Fruit fly (Drosophila melanogaster) whole organism, embryonic: ENCODE results near the gene Cht2.

Experiments
- Ada2b ChIP-seq: fragments of 200-800 bp; sonication (Bioruptor generic); IDR thresholded peaks from 2 replicates; pipeline ENCODE4 v1.3.6; 2022; ENCODE audit warnings: missing biosample characterization, missing genetic modification characterization
- C15 ChIP-seq: fragments of 200-800 bp; sonication (Bioruptor generic); IDR thresholded peaks from 3 replicates; pipeline ENCODE4 v1.3.6; 2022; ENCODE audit warnings: missing biosample characterization, missing genetic modification characterization
- CG10462 ChIP-seq: fragments of 200-800 bp; sonication (Bioruptor generic); optimal IDR thresholded peaks from 2 replicates; lab custom pipeline; 2016; ENCODE audit warnings: missing biosample characterization, missing genetic modification characterization
- CG11398 ChIP-seq: fragments of 200-800 bp; sonication (Bioruptor generic); optimal IDR thresholded peaks from 2 replicates; lab custom pipeline; 2016; ENCODE audit warnings: missing biosample characterization, missing genetic modification characterization
- CG12659 ChIP-seq: fragments of 200-800 bp; sonication (Bioruptor generic); optimal IDR thresholded peaks from 3 replicates; lab custom pipeline; 2017; ENCODE audit warnings: mild to moderate bottlenecking, missing biosample characterization, missing genetic modification reagents, missing genetic modification characterization
- CG12942 ChIP-seq: fragments of 200-800 bp; sonication (Bioruptor generic); optimal IDR thresholded peaks from 3 replicates; lab custom pipeline; 2016; ENCODE audit warnings: missing biosample characterization, missing genetic modification characterization
- CG16813 ChIP-seq: fragments of 200-800 bp; sonication (Bioruptor generic); IDR thresholded peaks from 3 replicates; pipeline ENCODE4 v1.3.6; 2022; ENCODE audit warnings: missing biosample characterization, missing genetic modification characterization; ENCODE audit not compliant: partially characterized antibody
- CG2678 ChIP-seq: fragments of 200-800 bp; sonication (Bioruptor generic); optimal IDR thresholded peaks from 3 replicates; lab custom pipeline; 2019; ENCODE audit warnings: missing biosample characterization, mild to moderate bottlenecking, missing genetic modification characterization, moderate library complexity
- CG2875 ChIP-seq: fragments of 200-800 bp; sonication (Bioruptor generic); optimal IDR thresholded peaks from 2 replicates; lab custom pipeline; 2017; ENCODE audit warnings: missing biosample characterization, mild to moderate bottlenecking, missing genetic modification characterization, missing genetic modification reagents
- CG34422 ChIP-seq: fragments of 200-800 bp; sonication (Bioruptor generic); IDR thresholded peaks from 3 replicates; pipeline ENCODE4 v1.3.6; 2022; ENCODE audit warnings: missing biosample characterization, missing genetic modification characterization
- CG3995 ChIP-seq: fragments of 200-800 bp; sonication (Bioruptor generic); optimal IDR thresholded peaks from 3 replicates; lab custom pipeline; 2016; ENCODE audit warnings: missing biosample characterization, missing genetic modification characterization
- CG4328 ChIP-seq: fragments of 200-800 bp; sonication (Bioruptor generic); optimal IDR thresholded peaks from 3 replicates; lab custom pipeline; 2017; ENCODE audit warnings: missing biosample characterization, missing genetic modification reagents, missing genetic modification characterization
- CG6654 ChIP-seq: fragments of 200-800 bp; sonication (Bioruptor generic); optimal IDR thresholded peaks from 2 replicates; lab custom pipeline; 2017; ENCODE audit warnings: missing biosample characterization, mild to moderate bottlenecking, missing genetic modification characterization
- CG8478 ChIP-seq: fragments of >200 bp; optimal IDR thresholded peaks from 2 replicates; lab custom pipeline; 2018
- CrebB ChIP-seq: fragments of 200-800 bp; sonication (Bioruptor generic); optimal IDR thresholded peaks from 3 replicates; lab custom pipeline; 2018; ENCODE audit warnings: missing biosample characterization, mild to moderate bottlenecking, missing genetic modification characterization
- Drgx ChIP-seq: fragments of 200-800 bp; sonication (Bioruptor generic); IDR thresholded peaks from 2 replicates; pipeline ENCODE4 v1.3.6; 2022; ENCODE audit warnings: missing biosample characterization, missing genetic modification characterization
- Ets97D ChIP-seq: fragments of 200-800 bp; sonication (Bioruptor generic); optimal IDR thresholded peaks from 3 replicates; lab custom pipeline; 2016; ENCODE audit warnings: missing biosample characterization, missing genetic modification characterization
- Fer3 ChIP-seq: fragments of 200-800 bp; sonication (Bioruptor generic); optimal IDR thresholded peaks from 2 replicates; lab custom pipeline; 2018; ENCODE audit warnings: missing biosample characterization, mild to moderate bottlenecking, missing genetic modification characterization, moderate library complexity
- H15 ChIP-seq: fragments of 200-800 bp; sonication (Bioruptor generic); IDR thresholded peaks from 3 replicates; pipeline ENCODE4 v1.3.6; 2022; ENCODE audit warnings: missing biosample characterization, missing genetic modification characterization
- HHEX ChIP-seq: fragments of 200-800 bp; sonication (Bioruptor generic); optimal IDR thresholded peaks from 3 replicates; lab custom pipeline; 2017; ENCODE audit warnings: missing biosample characterization, mild to moderate bottlenecking, missing genetic modification characterization, missing genetic modification reagents
- HmgZ ChIP-seq: fragments of 200-800 bp; sonication (Bioruptor generic); optimal IDR thresholded peaks from 2 replicates; lab custom pipeline; 2018; ENCODE audit warnings: missing biosample characterization, mild to moderate bottlenecking, missing genetic modification characterization
- Hr39 ChIP-seq: fragments of >200 bp; optimal IDR thresholded peaks from 2 replicates; lab custom pipeline; 2017
- Mrtf ChIP-seq: fragments of 200-800 bp; sonication (Bioruptor generic); IDR thresholded peaks from 3 replicates; pipeline ENCODE4 v1.3.6; 2022; ENCODE audit warnings: missing biosample characterization, missing genetic modification characterization
- NK7.1 ChIP-seq: fragments of 200-800 bp; sonication (Bioruptor generic); optimal IDR thresholded peaks from 3 replicates; lab custom pipeline; 2016; ENCODE audit warnings: missing biosample characterization, missing genetic modification characterization
- Nf-YA ChIP-seq: fragments of 200-800 bp; sonication (Bioruptor generic); IDR thresholded peaks from 2 replicates; pipeline ENCODE4 v1.3.6; 2022; ENCODE audit warnings: missing biosample characterization, missing genetic modification characterization
- Ravus ChIP-seq: fragments of 200-800 bp; sonication (Bioruptor generic); IDR thresholded peaks from 2 replicates; pipeline ENCODE4 v1.3.6; 2022; ENCODE audit warnings: missing biosample characterization, missing genetic modification characterization
- Scr ChIP-seq: fragments of 200-800 bp; sonication (Bioruptor generic); IDR thresholded peaks from 2 replicates; pipeline ENCODE4 v1.3.6; 2022; ENCODE audit warnings: missing biosample characterization, missing genetic modification characterization; ENCODE audit not compliant: partially characterized antibody
- Sin3A ChIP-seq: fragments of >200 bp; optimal IDR thresholded peaks from 2 replicates; lab custom pipeline; 2018
- Sry-δ ChIP-seq: fragments of 200-800 bp; sonication (Bioruptor generic); optimal IDR thresholded peaks from 2 replicates; lab custom pipeline; 2016; ENCODE audit warnings: missing biosample characterization, missing genetic modification characterization
- Usf ChIP-seq: fragments of 200-800 bp; sonication (Bioruptor generic); optimal IDR thresholded peaks from 2 replicates; lab custom pipeline; 2017; ENCODE audit warnings: missing genotype, missing biosample characterization, missing genetic modification characterization
- Xrp1 ChIP-seq: fragments of 200-800 bp; sonication (Bioruptor generic); IDR thresholded peaks from 2 replicates; pipeline ENCODE4 v1.3.6; 2022; ENCODE audit warnings: missing biosample characterization, missing genetic modification characterization
- aop ChIP-seq: fragments of 200-800 bp; sonication (Bioruptor generic); IDR thresholded peaks from 2 replicates; pipeline ENCODE4 v1.3.6; 2022; ENCODE audit warnings: missing biosample characterization, missing genetic modification characterization
- ash1 ChIP-seq: fragments of 200-800 bp; sonication (Bioruptor generic); optimal IDR thresholded peaks from 2 replicates; lab custom pipeline; 2018; ENCODE audit warnings: missing biosample characterization, mild to moderate bottlenecking, missing genetic modification characterization
- az2 ChIP-seq: fragments of 200-800 bp; sonication (Bioruptor generic); optimal IDR thresholded peaks from 3 replicates; lab custom pipeline; 2016; ENCODE audit warnings: missing biosample characterization, missing genetic modification characterization
- cas ChIP-seq: fragments of 200-800 bp; sonication (Bioruptor generic); IDR thresholded peaks from 2 replicates; pipeline ENCODE4 v1.3.6; 2022; ENCODE audit warnings: missing biosample characterization, missing genetic modification characterization
- crol ChIP-seq: fragments of 200-800 bp; sonication (Bioruptor generic); IDR thresholded peaks from 2 replicates; pipeline ENCODE4 v1.3.6; 2022; ENCODE audit warnings: missing biosample characterization, missing genetic modification characterization
- dm ChIP-seq: fragments of 200-800 bp; sonication (Bioruptor generic); optimal IDR thresholded peaks from 3 replicates; lab custom pipeline; 2016; ENCODE audit warnings: missing biosample characterization, missing genetic modification characterization
- ems ChIP-seq: fragments of 200-800 bp; sonication (Bioruptor generic); optimal IDR thresholded peaks from 3 replicates; lab custom pipeline; 2016; ENCODE audit warnings: missing biosample characterization, missing genetic modification characterization
- exex ChIP-seq: fragments of 200-800 bp; sonication (Bioruptor generic); optimal IDR thresholded peaks from 4 replicates; lab custom pipeline; 2018; ENCODE audit warnings: missing biosample characterization, mild to moderate bottlenecking, missing genetic modification characterization, moderate library complexity
- gce ChIP-seq: fragments of 200-800 bp; sonication (Bioruptor generic); IDR thresholded peaks from 3 replicates; pipeline ENCODE4 v1.3.6; 2022; ENCODE audit warnings: missing biosample characterization, missing genetic modification characterization
- gcm ChIP-seq: fragments of 200-800 bp; sonication (Bioruptor generic); optimal IDR thresholded peaks from 2 replicates; lab custom pipeline; 2019; ENCODE audit warnings: missing biosample characterization, mild to moderate bottlenecking, missing genetic modification characterization, moderate library complexity
- gcm2 ChIP-seq: fragments of 200-800 bp; sonication (Bioruptor generic); optimal IDR thresholded peaks from 2 replicates; lab custom pipeline; 2016; ENCODE audit warnings: missing biosample characterization, missing genetic modification characterization
- gro ChIP-seq: fragments of 200-800 bp; sonication (Bioruptor generic); optimal IDR thresholded peaks from 2 replicates; lab custom pipeline; 2016; ENCODE audit warnings: missing biosample characterization, missing genetic modification characterization
- gt ChIP-seq: fragments of 200-800 bp; sonication (Bioruptor generic); IDR thresholded peaks from 2 replicates; pipeline ENCODE4 v1.3.6; 2022; ENCODE audit warnings: missing biosample characterization, missing genetic modification characterization
- ham ChIP-seq: fragments of 200-800 bp; sonication (Bioruptor generic); IDR thresholded peaks from 2 replicates; pipeline ENCODE4 v1.3.6; 2022; ENCODE audit warnings: missing biosample characterization, missing genetic modification characterization
- hbn ChIP-seq: fragments of 200-800 bp; sonication (Bioruptor generic); IDR thresholded peaks from 2 replicates; pipeline ENCODE4 v1.3.6; 2022; ENCODE audit warnings: missing biosample characterization, missing genetic modification characterization; ENCODE audit not compliant: partially characterized antibody
- inv ChIP-seq: fragments of 200-800 bp; sonication (Bioruptor generic); IDR thresholded peaks from 2 replicates; pipeline ENCODE4 v1.3.6; 2022; ENCODE audit warnings: missing biosample characterization, missing genetic modification characterization; ENCODE audit not compliant: partially characterized antibody
- lbe ChIP-seq: fragments of 200-800 bp; sonication (Bioruptor generic); optimal IDR thresholded peaks from 2 replicates; lab custom pipeline; 2016; ENCODE audit warnings: missing biosample characterization, mild to moderate bottlenecking, missing genetic modification characterization
- lola ChIP-seq, 3 experiments: fragments of >200 bp in 2 of 3; fragments of 200-800 bp in 1 of 3; sonication (Bioruptor generic) in 1 of 3; optimal IDR thresholded peaks; 2 replicates each; lab custom pipeline; 2017 to 2019; ENCODE audit warnings: missing biosample characterization in 3 of 3, missing genetic modification characterization in 3 of 3, mild to moderate bottlenecking in 1 of 3, moderate library complexity in 1 of 3
- onecut ChIP-seq: fragments of 200-800 bp; sonication (Bioruptor generic); IDR thresholded peaks from 2 replicates; pipeline ENCODE4 v1.3.6; 2022; ENCODE audit warnings: missing biosample characterization, missing genetic modification characterization
- run ChIP-seq: fragments of 200-800 bp; sonication (Bioruptor generic); optimal IDR thresholded peaks from 3 replicates; lab custom pipeline; 2018; ENCODE audit warnings: missing biosample characterization, mild to moderate bottlenecking, missing genetic modification characterization
- stwl ChIP-seq: fragments of 200-800 bp; sonication (Bioruptor generic); optimal IDR thresholded peaks from 3 replicates; lab custom pipeline; 2018; ENCODE audit warnings: missing biosample characterization, mild to moderate bottlenecking, missing genetic modification characterization, moderate library complexity
- wdn ChIP-seq: fragments of 200-800 bp; sonication (Bioruptor generic); IDR thresholded peaks from 2 replicates; pipeline ENCODE4 v1.3.6; 2022; ENCODE audit warnings: missing biosample characterization, missing genetic modification characterization
- zfh1 ChIP-seq: fragments of 200-800 bp; sonication (Bioruptor generic); IDR thresholded peaks from 3 replicates; pipeline ENCODE4 v1.3.6; 2022; ENCODE audit warnings: missing biosample characterization, missing genetic modification characterization

The Cht2 gene

dm6 chr3L:1798649-1799048, 42.9 kb upstream of the Cht2 start, which contains the start of gene Patj:
Gene Patj (plus strand): TSS chr3L:1798803.
- TF ChIP-seq Scr (GFP tag; lab: Robert Waterston, UW) (peak; percentile 55), Ada2b (GFP tag; lab: Robert Waterston, UW) (no peak), Ravus (GFP tag; lab: Robert Waterston, UW) (no peak), CG12659 (GFP tag; lab: Kevin White, UChicago) (no peak), CG10462 (GFP tag; lab: Kevin White, UChicago) (no peak), cas (GFP tag; lab: Robert Waterston, UW) (no peak), gcm (GFP tag; lab: Kevin White, UChicago) (no peak), CG2875 (GFP tag; lab: Kevin White, UChicago) (no peak), CG2678 (no peak), HHEX (no peak), CG12942 (no peak), stwl (peak; percentile 69), hbn (GFP tag; lab: Robert Waterston, UW) (peak; percentile 37; the same call in 1 of the 2 replicates), crol (GFP tag; lab: Robert Waterston, UW) (no peak), NK7.1 (GFP tag; lab: Kevin White, UChicago) (no peak), Sry-δ (peak; percentile 48), ems (GFP tag; lab: Kevin White, UChicago) (no peak), Fer3 (no peak), CG6654 (GFP tag; lab: Kevin White, UChicago) (no peak), Mrtf (GFP tag; lab: Robert Waterston, UW) (no peak), gcm2 (GFP tag; lab: Kevin White, UChicago) (no peak), dm (GFP tag; lab: Kevin White, UChicago) (no peak), HmgZ (tag; lab: Kevin White, UChicago) (no peak), Hr39 (lab: Kevin White, UChicago) (no peak), lbe (GFP tag; lab: Kevin White, UChicago) (no peak), aop (GFP tag; lab: Robert Waterston, UW) (no peak), lola (GFP tag; optimal IDR thresholded peaks at IDR 0.05; lab: Kevin White, UChicago) (no peak), CG3995 (GFP tag; lab: Kevin White, UChicago) (no peak), Sin3A (peak; percentile 32), Usf (GFP tag; lab: Kevin White, UChicago) (no peak), gro (GFP tag; lab: Kevin White, UChicago) (no peak), gce (GFP tag; lab: Robert Waterston, UW) (no peak), C15 (GFP tag; lab: Robert Waterston, UW) (no peak), CG8478 (lab: Kevin White, UChicago) (no peak), Nf-YA (GFP tag; lab: Robert Waterston, UW) (no peak), ham (no peak), CG4328 (GFP tag; lab: Kevin White, UChicago) (no peak), CG11398 (no peak), wdn (GFP tag; lab: Robert Waterston, UW) (no peak), CrebB (no peak), Xrp1 (GFP tag; lab: Robert Waterston, UW) (no peak), H15 (GFP tag; lab: Robert Waterston, UW) (no peak), ash1 (GFP tag; lab: Kevin White, UChicago) (no peak), CG34422 (GFP tag; lab: Robert Waterston, UW) (no peak), CG16813 (GFP tag; lab: Robert Waterston, UW) (no peak), az2 (GFP tag; lab: Kevin White, UChicago) (no peak), exex (tag; lab: Kevin White, UChicago) (peak; percentile 55), zfh1 (GFP tag; lab: Robert Waterston, UW) (no peak), Ets97D (GFP tag; lab: Kevin White, UChicago) (peak; percentile 24), inv (GFP tag; lab: Robert Waterston, UW) (peak; percentile 35; the same call in 1 of the 2 replicates), gt (GFP tag; lab: Robert Waterston, UW) (no peak), Drgx (GFP tag; lab: Robert Waterston, UW) (no peak), onecut (GFP tag; lab: Robert Waterston, UW) (peak; percentile 17; the same call in 1 of the 2 replicates), run (tag; lab: Kevin White, UChicago) (no peak)
